Worm (Caenorhabditis elegans): Measurements from ENCODE around the gene nhr-101.
A peak's percentile ranks its signal among the peaks of the same experiment; 100 is the strongest.

DNA sequence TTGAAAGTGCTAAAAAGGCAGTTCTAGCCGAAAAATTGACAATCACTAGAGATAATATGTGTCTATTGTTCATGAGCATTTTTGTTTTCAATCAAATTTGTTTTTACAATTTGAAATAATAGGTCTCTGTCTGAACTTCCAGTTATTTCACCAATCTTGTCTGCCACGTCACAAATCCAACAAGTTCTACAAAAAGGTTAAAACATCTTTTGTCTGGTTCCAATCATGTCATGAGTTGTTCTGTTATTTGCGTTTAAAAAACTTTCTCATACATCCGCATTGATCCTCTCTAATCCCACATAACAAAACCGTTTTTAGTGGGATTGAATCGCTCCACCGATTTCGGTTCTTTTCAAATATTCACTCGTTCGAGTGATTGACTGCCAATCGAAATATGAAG, 30.5 kb downstream of the nhr-101 start, which contains the start of gene F35B12.9:
- no peak for TF ChIP-seq pax-3 (tag; optimal IDR thresholded peaks at IDR 0.05)
- no peak for TF ChIP-seq elt-3 (tag; optimal IDR thresholded peaks at IDR 0.05)
- no peak for TF ChIP-seq pqm-1 (tag; optimal IDR thresholded peaks at IDR 0.05)
- TF ChIP-seq unc-62 (GFP tag; optimal IDR thresholded peaks at IDR 0.05): no peak
- no peak for TF ChIP-seq dsc-1 (tag; optimal IDR thresholded peaks at IDR 0.05)
- TF ChIP-seq snpc-4 (tag; optimal IDR thresholded peaks at IDR 0.05): no peak
- TF ChIP-seq nhr-76 (tag; optimal IDR thresholded peaks at IDR 0.05): no peak
- no peak for TF ChIP-seq lsy-2 (tag; optimal IDR thresholded peaks at IDR 0.05)
- no peak for TF ChIP-seq sptf-1 (tag; optimal IDR thresholded peaks at IDR 0.05)
- TF ChIP-seq nhr-237 (tag; optimal IDR thresholded peaks at IDR 0.05): no peak
- TF ChIP-seq efl-1 (optimal IDR thresholded peaks at IDR 0.05): no peak
- peak in 1 of 2 experiments; percentile 60 for TF ChIP-seq efl-1 (GFP tag; optimal IDR thresholded peaks at IDR 0.05 in 1 of 2)
- TF ChIP-seq fkh-8 (tag; optimal IDR thresholded peaks at IDR 0.05): no peak
- no peak for TF ChIP-seq nhr-20 (tag; optimal IDR thresholded peaks at IDR 0.05)
- no peak for TF ChIP-seq nhr-12 (tag; optimal IDR thresholded peaks at IDR 0.05)

Data from whole organism, L1 larva.